Fruit fly (Drosophila melanogaster): ENCODE measurements around the gene b.

Gene b

dm6 chr2L:13839744-13840151 lies 18.7 kb downstream of the b start (continued):
- TF ChIP-seq CG15514 (GFP tag; optimal IDR thresholded peaks at IDR 0.05): peak; percentile 40
- TF ChIP-seq vnd (GFP tag; IDR thresholded peaks at IDR 0.05; ENCODE audit: partially characterized antibody): no peak
- peak; percentile 34 for TF ChIP-seq kay (GFP tag; optimal IDR thresholded peaks at IDR 0.05)
- no peak for TF ChIP-seq CG9797 (GFP tag; optimal IDR thresholded peaks at IDR 0.05)
- TF ChIP-seq CG43689 (GFP tag; IDR thresholded peaks at IDR 0.05): peak; percentile 48; the same call in 1 of the 2 replicates
- peak; percentile 67 for TF ChIP-seq btn (GFP tag; optimal IDR thresholded peaks at IDR 0.05)
- TF ChIP-seq CG13123 (GFP tag; optimal IDR thresholded peaks at IDR 0.05): peak; percentile 49
- TF ChIP-seq Dref (GFP tag; IDR thresholded peaks at IDR 0.05): no peak
- peak; percentile 71 for TF ChIP-seq CG9609 (GFP tag; optimal IDR thresholded peaks at IDR 0.05)
- TF ChIP-seq Camta (GFP tag; optimal IDR thresholded peaks at IDR 0.05): peak; percentile 91
- TF ChIP-seq CG3726 (GFP tag; IDR thresholded peaks at IDR 0.05): 0 out of 3 replicates have a peak, but pooled peaks have one; percentile 71
- TF ChIP-seq Hr39 (optimal IDR thresholded peaks at IDR 0.05): no peak
- TF ChIP-seq HLH4C (GFP tag; IDR thresholded peaks at IDR 0.05; ENCODE audit: partially characterized antibody): no peak
- peak; percentile 81 to 83 for TF ChIP-seq dpn (GFP tag; optimal IDR thresholded peaks at IDR 0.05)
- peak; percentile 64 for TF ChIP-seq bab2 (GFP tag; optimal IDR thresholded peaks at IDR 0.05)
- TF ChIP-seq jigr1 (GFP tag; IDR thresholded peaks at IDR 0.05): peak; percentile 83; the same call in 2 of the 3 replicates
- TF ChIP-seq CG7745 (tag; optimal IDR thresholded peaks at IDR 0.05): no peak
- TF ChIP-seq CG18599 (GFP tag; optimal IDR thresholded peaks at IDR 0.05): peak; percentile 81
- TF ChIP-seq CG13894 (tag; optimal IDR thresholded peaks at IDR 0.05): no peak
- TF ChIP-seq CG10654 (GFP tag; optimal IDR thresholded peaks at IDR 0.05): peak; percentile 68
- TF ChIP-seq CG7271 (tag; optimal IDR thresholded peaks at IDR 0.05): no peak
- peak; percentile 31 for TF ChIP-seq CG8089 (GFP tag; optimal IDR thresholded peaks at IDR 0.05)
- TF ChIP-seq Bgb (GFP tag; IDR thresholded peaks at IDR 0.05; ENCODE audit: partially characterized antibody): no peak
- TF ChIP-seq CG5953 (GFP tag; IDR thresholded peaks at IDR 0.05): peak; percentile 61
- TF ChIP-seq lov (optimal IDR thresholded peaks at IDR 0.05): no peak
- TF ChIP-seq lov (GFP tag; IDR thresholded peaks at IDR 0.05): no peak
- TF ChIP-seq so (GFP tag; IDR thresholded peaks at IDR 0.05): peak; percentile 90
- no peak for TF ChIP-seq hth (optimal IDR thresholded peaks at IDR 0.05)
- peak; percentile 92 for TF ChIP-seq Hsf (GFP tag; optimal IDR thresholded peaks at IDR 0.05)
- peak; percentile 83 for TF ChIP-seq Atf6 (GFP tag; IDR thresholded peaks at IDR 0.05)
- no peak for TF ChIP-seq CkIIα-i1 (GFP tag; IDR thresholded peaks at IDR 0.05)
- TF ChIP-seq hkb (optimal IDR thresholded peaks at IDR 0.05): no peak
- peak; percentile 90 for TF ChIP-seq hkb (GFP tag; IDR thresholded peaks at IDR 0.05)
- peak; percentile 97 for TF ChIP-seq sens (GFP tag)
- peak; percentile 4 for TF ChIP-seq Atf3 (GFP tag; optimal IDR thresholded peaks at IDR 0.05)
- peak; percentile 63; the same call in 1 of the 3 replicates for TF ChIP-seq CG11456 (GFP tag; IDR thresholded peaks at IDR 0.05)
- TF ChIP-seq zfh2 (GFP tag; optimal IDR thresholded peaks at IDR 0.05): peak; percentile 52
- no peak for TF ChIP-seq HLHmδ (GFP tag; optimal IDR thresholded peaks at IDR 0.05)
- peak; percentile 48 for TF ChIP-seq Ravus (GFP tag; IDR thresholded peaks at IDR 0.05)
- TF ChIP-seq CG2889 (GFP tag; IDR thresholded peaks at IDR 0.05): peak; percentile 58; the same call in 1 of the 3 replicates
- TF ChIP-seq BEAF-32 (GFP tag; optimal IDR thresholded peaks at IDR 0.05): no peak
- TF ChIP-seq jing (GFP tag; optimal IDR thresholded peaks at IDR 0.05): peak; percentile 47
- peak; percentile 79 for TF ChIP-seq CG17328 (GFP tag; IDR thresholded peaks at IDR 0.05)
- TF ChIP-seq stc (GFP tag; IDR thresholded peaks at IDR 0.05): peak; percentile 59
- TF ChIP-seq CG6683 (GFP tag; optimal IDR thresholded peaks at IDR 0.05): peak; percentile 29
- TF ChIP-seq CG30020 (tag; optimal IDR thresholded peaks at IDR 0.05): peak; percentile 59
- no peak for TF ChIP-seq Kr (GFP tag; optimal IDR thresholded peaks at IDR 0.05)
- TF ChIP-seq CG10979 (tag; optimal IDR thresholded peaks at IDR 0.05): peak; percentile 85
- no peak for TF ChIP-seq Dp (GFP tag; optimal IDR thresholded peaks at IDR 0.05)

Data from whole organism, embryonic.